Worm (Caenorhabditis elegans) whole organism, L4 larva: ENCODE results near the gene grd-4.

ENCODE experiments used
- ama-1 ChIP-seq: fragments of 150-350 bp; optimal IDR thresholded peaks from 2 replicates; lab custom pipeline; 2014; ENCODE audit warnings: inconsistent platforms, mixed read lengths
- fkh-10 ChIP-seq: fragments of 150-350 bp; optimal IDR thresholded peaks from 2 replicates; lab custom pipeline; 2014; ENCODE audit warnings: missing biosample characterization, missing genetic modification reagents, missing genetic modification characterization
- fos-1 ChIP-seq: fragments of 150-350 bp; optimal IDR thresholded peaks from 2 replicates; lab custom pipeline; 2014; ENCODE audit warnings: missing biosample characterization, missing genetic modification characterization
- nhr-77 ChIP-seq: fragments of 150-350 bp; optimal IDR thresholded peaks from 2 replicates; lab custom pipeline; 2014; ENCODE audit warnings: missing biosample characterization, missing genetic modification characterization

DNA sequence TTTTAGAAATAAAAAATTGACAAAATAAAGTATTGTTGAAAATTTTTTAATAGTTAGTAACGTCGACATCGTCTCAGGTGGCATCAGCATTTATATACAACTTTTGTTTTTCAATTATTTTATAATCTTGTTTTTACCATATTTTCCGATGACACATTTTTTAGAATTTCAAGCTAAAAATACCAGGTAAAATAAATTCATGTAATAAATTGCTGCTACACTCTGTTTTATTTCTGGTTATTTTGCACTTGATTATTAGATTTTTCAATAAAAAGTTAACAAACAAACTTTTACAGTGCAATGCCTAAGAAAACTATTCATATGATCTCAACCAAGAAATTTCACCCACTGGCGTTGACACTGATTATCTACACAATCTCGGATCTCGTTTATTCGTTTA, 20.6 kb downstream of the grd-4 start, which contains the start of gene C03G5.14:
- TF ChIP-seq ama-1 (no peak), nhr-77 (tag; lab: Kevin White, UChicago) (no peak), fkh-10 (no peak), fos-1 (tag; lab: Kevin White, UChicago) (no peak)
